Fruit fly (Drosophila melanogaster): Measurements from ENCODE around the gene CG43124.

- no peak for TF ChIP-seq Dll (optimal IDR thresholded peaks at IDR 0.05)
- TF ChIP-seq pan (optimal IDR thresholded peaks at IDR 0.05) = no peak
- no peak for TF ChIP-seq usp (GFP tag; optimal IDR thresholded peaks at IDR 0.05)
Measured at dm6 chr3R:28304505-28304904, 39.9 kb upstream of the CG43124 start, which contains the start of gene CG12516.
